Fruit fly (Drosophila melanogaster): ENCODE measurements around the gene CRMP.

dm6 chr3R:5622406-5622752 is 51.5 kb downstream of the CRMP start:
- no peak for TF ChIP-seq gl (tag; optimal IDR thresholded peaks at IDR 0.05)
- no peak for TF ChIP-seq Pif1B (GFP tag; optimal IDR thresholded peaks at IDR 0.05)
- TF ChIP-seq CG8301 (tag; optimal IDR thresholded peaks at IDR 0.05): no peak
- TF ChIP-seq CG4496 (GFP tag; IDR thresholded peaks at IDR 0.05): no peak
- TF ChIP-seq Pif1A (GFP tag; optimal IDR thresholded peaks at IDR 0.05): no peak
- TF ChIP-seq Ets98B (GFP tag; IDR thresholded peaks at IDR 0.05): no peak
- TF ChIP-seq EcR (GFP tag; optimal IDR thresholded peaks at IDR 0.05): no peak

Data from whole organism, pupa.